Worm (Caenorhabditis elegans): ENCODE measurements around the gene adr-2.

- TF ChIP-seq M03D4.4 (tag; optimal IDR thresholded peaks at IDR 0.05) (no peak), mep-1 (tag; optimal IDR thresholded peaks at IDR 0.05) (no peak), ztf-11 (tag; optimal IDR thresholded peaks at IDR 0.05) (no peak), elt-1 (tag; optimal IDR thresholded peaks at IDR 0.05; ENCODE audit: borderline replicate concordance, insufficient read depth) (no peak), unc-62 (GFP tag; optimal IDR thresholded peaks at IDR 0.05) (no peak), lsy-2 (tag; optimal IDR thresholded peaks at IDR 0.05) (no peak), flh-1 (GFP tag; optimal IDR thresholded peaks at IDR 0.05) (no peak), nhr-76 (tag; optimal IDR thresholded peaks at IDR 0.05) (no peak), nhr-28 (tag; optimal IDR thresholded peaks at IDR 0.05) (no peak), lin-32 (GFP tag; optimal IDR thresholded peaks at IDR 0.05) (no peak)
These were observed 40.1 kb upstream of the adr-2 start for ce11 chrIII:7272828-7273227.

All from whole organism, mixed stage, embryonic.